Fruit fly (Drosophila melanogaster) whole organism, embryonic: ENCODE measurements around the gene ppk.
A peak's percentile ranks its signal among the peaks of the same experiment; 100 is the strongest.

ENCODE experiments used
- Abd-B ChIP-seq: fragments of 200-800 bp; sonication (Bioruptor generic); optimal IDR thresholded peaks from 2 replicates; lab custom pipeline; 2018; ENCODE audit warnings: missing biosample characterization, mild to moderate bottlenecking, missing genetic modification characterization, moderate library complexity
- Adf1 ChIP-seq: fragments of 200-800 bp; sonication (Bioruptor generic); IDR thresholded peaks from 2 replicates; pipeline ENCODE4 v1.3.6; 2022; ENCODE audit warnings: missing biosample characterization, missing genetic modification characterization
- Atf6 ChIP-seq: fragments of 200-800 bp; sonication (Bioruptor generic); IDR thresholded peaks from 2 replicates; pipeline ENCODE4 v1.3.6; 2022; ENCODE audit warnings: missing biosample characterization, missing genetic modification characterization
- Bgb ChIP-seq: fragments of 200-800 bp; sonication (Bioruptor generic); IDR thresholded peaks from 2 replicates; pipeline ENCODE4 v1.3.6; 2022; ENCODE audit warnings: missing biosample characterization, missing genetic modification characterization; ENCODE audit not compliant: partially characterized antibody
- CG10274 ChIP-seq: fragments of 200-800 bp; sonication (Bioruptor generic); optimal IDR thresholded peaks from 3 replicates; lab custom pipeline; 2017; ENCODE audit warnings: missing biosample characterization, mild to moderate bottlenecking, missing genetic modification characterization
- CG12071 ChIP-seq: fragments of 200-800 bp; sonication (Bioruptor generic); optimal IDR thresholded peaks from 3 replicates; lab custom pipeline; 2018; ENCODE audit warnings: missing biosample characterization, mild to moderate bottlenecking, missing genetic modification characterization
- CG12155 ChIP-seq: fragments of 200-800 bp; sonication (Bioruptor generic); optimal IDR thresholded peaks from 3 replicates; lab custom pipeline; 2016; ENCODE audit warnings: missing biosample characterization, missing genetic modification characterization
- CG13287 ChIP-seq: fragments of 200-800 bp; sonication (Bioruptor generic); IDR thresholded peaks from 2 replicates; pipeline ENCODE4 v1.3.6; 2022; ENCODE audit warnings: missing biosample characterization, missing genetic modification characterization; ENCODE audit not compliant: partially characterized antibody
- CG15479 ChIP-seq: fragments of 200-800 bp; sonication (Bioruptor generic); optimal IDR thresholded peaks from 3 replicates; lab custom pipeline; 2019; ENCODE audit warnings: missing biosample characterization, mild to moderate bottlenecking, missing genetic modification characterization, moderate library complexity
- CG16815 ChIP-seq: fragments of 200-800 bp; sonication (Bioruptor generic); optimal IDR thresholded peaks from 3 replicates; lab custom pipeline; 2017; ENCODE audit warnings: missing biosample characterization, mild to moderate bottlenecking, missing genetic modification characterization
- CG17328 ChIP-seq: fragments of 200-800 bp; sonication (Bioruptor generic); IDR thresholded peaks from 2 replicates; pipeline ENCODE4 v1.3.6; 2022; ENCODE audit warnings: missing biosample characterization, missing genetic modification characterization
- CG17361 ChIP-seq: fragments of 200-800 bp; sonication (Bioruptor generic); IDR thresholded peaks from 3 replicates; pipeline ENCODE4 v1.3.6; 2022; ENCODE audit warnings: missing biosample characterization, missing genetic modification characterization
- CG2199 ChIP-seq: fragments of 200-800 bp; sonication (Bioruptor generic); IDR thresholded peaks from 3 replicates; pipeline ENCODE4 v1.3.6; 2022; ENCODE audit warnings: missing biosample characterization, missing genetic modification characterization
- CG8290 ChIP-seq, 3 experiments: fragments of 200-800 bp; sonication (Bioruptor generic); optimal IDR thresholded peaks; 2 replicates each; lab custom pipeline; 2016 to 2019; ENCODE audit warnings: missing biosample characterization in 3 of 3, missing genetic modification characterization in 3 of 3, mild to moderate bottlenecking in 2 of 3, moderate library complexity in 1 of 3
- CTCF ChIP-seq: fragments of 200-800 bp; sonication (Bioruptor generic); optimal IDR thresholded peaks from 2 replicates; lab custom pipeline; 2017; ENCODE audit warnings: missing biosample characterization, mild to moderate bottlenecking, missing genetic modification characterization, moderate library complexity
- CrebB ChIP-seq: fragments of 200-800 bp; sonication (Bioruptor generic); optimal IDR thresholded peaks from 3 replicates; lab custom pipeline; 2018; ENCODE audit warnings: missing biosample characterization, mild to moderate bottlenecking, missing genetic modification characterization
- D ChIP-seq, 2 experiments: fragments of 200-800 bp in 1 of 2; fragments of >200 bp in 1 of 2; sonication (Bioruptor generic) in 1 of 2; optimal IDR thresholded peaks; 2 replicates in 1 of 2; 3 replicates in 1 of 2; lab custom pipeline; 2017; ENCODE audit warnings: mild to moderate bottlenecking in 1 of 2, missing biosample characterization in 1 of 2, missing genetic modification characterization in 1 of 2, missing genetic modification reagents in 1 of 2
- Dbx ChIP-seq: fragments of 200-800 bp; sonication (Bioruptor generic); IDR thresholded peaks from 3 replicates; pipeline ENCODE4 v1.3.6; 2022; ENCODE audit warnings: missing biosample characterization, missing genetic modification characterization
- Dll ChIP-seq: fragments of 200-800 bp; sonication (Bioruptor generic); IDR thresholded peaks from 4 replicates; pipeline ENCODE4 v1.3.6; 2022; ENCODE audit warnings: missing biosample characterization, missing genetic modification characterization; ENCODE audit not compliant: partially characterized antibody
- H15 ChIP-seq: fragments of 200-800 bp; sonication (Bioruptor generic); IDR thresholded peaks from 3 replicates; pipeline ENCODE4 v1.3.6; 2022; ENCODE audit warnings: missing biosample characterization, missing genetic modification characterization
- Hey ChIP-seq: fragments of 200-800 bp; sonication (Bioruptor generic); optimal IDR thresholded peaks from 3 replicates; lab custom pipeline; 2018; ENCODE audit warnings: missing biosample characterization, mild to moderate bottlenecking, missing genetic modification characterization
- HmgD ChIP-seq: fragments of 200-800 bp; sonication (Bioruptor generic); optimal IDR thresholded peaks from 3 replicates; lab custom pipeline; 2016; ENCODE audit warnings: missing biosample characterization, missing genetic modification characterization
- Hsf ChIP-seq: fragments of 200-800 bp; sonication (Bioruptor generic); optimal IDR thresholded peaks from 3 replicates; lab custom pipeline; 2016; ENCODE audit warnings: missing biosample characterization, missing genetic modification characterization
- Med ChIP-seq: fragments of 200-800 bp; sonication (Bioruptor generic); peaks from one replicate; lab custom pipeline; 2016; ENCODE audit warnings: missing biosample characterization, missing genetic modification characterization, mild to moderate bottlenecking, inconsistent platforms, moderate library complexity
- NK7.1 ChIP-seq: fragments of 200-800 bp; sonication (Bioruptor generic); optimal IDR thresholded peaks from 3 replicates; lab custom pipeline; 2016; ENCODE audit warnings: missing biosample characterization, missing genetic modification characterization
- Nf-YA ChIP-seq: fragments of 200-800 bp; sonication (Bioruptor generic); IDR thresholded peaks from 2 replicates; pipeline ENCODE4 v1.3.6; 2022; ENCODE audit warnings: missing biosample characterization, missing genetic modification characterization
- Nf-YB ChIP-seq: fragments of 200-800 bp; sonication (Bioruptor generic); optimal IDR thresholded peaks from 3 replicates; lab custom pipeline; 2019; ENCODE audit warnings: missing biosample characterization, mild to moderate bottlenecking, missing genetic modification characterization, moderate library complexity
- Rfx ChIP-seq: fragments of 200-800 bp; sonication (Bioruptor generic); IDR thresholded peaks from 2 replicates; pipeline ENCODE4 v1.3.6; 2022; ENCODE audit warnings: missing biosample characterization, missing genetic modification characterization
- Tbp ChIP-seq: fragments of >200 bp; optimal IDR thresholded peaks from 2 replicates; lab custom pipeline; 2018; ENCODE audit warnings: missing biosample characterization, missing genetic modification characterization
- Trl ChIP-seq, 3 experiments: fragments of >200 bp in 2 of 3; fragments of 200-800 bp in 1 of 3; sonication (Bioruptor generic) in 1 of 3; optimal IDR thresholded peaks; 2 replicates in 1 of 3; 3 replicates in 2 of 3; lab custom pipeline; 2016 to 2017; ENCODE audit warnings: missing biosample characterization in 1 of 3, missing genetic modification characterization in 1 of 3
- abd-A ChIP-seq: fragments of 200-800 bp; sonication (Bioruptor generic); optimal IDR thresholded peaks from 3 replicates; lab custom pipeline; 2019; ENCODE audit warnings: missing biosample characterization, mild to moderate bottlenecking, missing genetic modification characterization, moderate library complexity
- bowl ChIP-seq: fragments of 200-800 bp; sonication (Bioruptor generic); IDR thresholded peaks from 2 replicates; pipeline ENCODE4 v1.3.6; 2022; ENCODE audit warnings: missing biosample characterization, missing genetic modification characterization
- cg ChIP-seq: fragments of 200-800 bp; sonication (Bioruptor generic); optimal IDR thresholded peaks from 3 replicates; lab custom pipeline; 2019; ENCODE audit warnings: missing biosample characterization, mild to moderate bottlenecking, missing genetic modification characterization, moderate library complexity
- esg ChIP-seq: fragments of 200-800 bp; sonication (Bioruptor generic); conservative IDR thresholded peaks from 2 replicates; pipeline ENCODE4 v1.3.6; 2022; ENCODE audit warnings: missing biosample characterization, missing genetic modification characterization
- exex ChIP-seq: fragments of 200-800 bp; sonication (Bioruptor generic); optimal IDR thresholded peaks from 4 replicates; lab custom pipeline; 2018; ENCODE audit warnings: missing biosample characterization, mild to moderate bottlenecking, missing genetic modification characterization, moderate library complexity
- gsb-n ChIP-seq: fragments of 200-800 bp; sonication (Bioruptor generic); optimal IDR thresholded peaks from 3 replicates; lab custom pipeline; 2018; ENCODE audit warnings: missing biosample characterization, mild to moderate bottlenecking, missing genetic modification characterization
- inv ChIP-seq: fragments of 200-800 bp; sonication (Bioruptor generic); IDR thresholded peaks from 2 replicates; pipeline ENCODE4 v1.3.6; 2022; ENCODE audit warnings: missing biosample characterization, missing genetic modification characterization; ENCODE audit not compliant: partially characterized antibody
- nau ChIP-seq: fragments of 200-800 bp; sonication (Bioruptor generic); optimal IDR thresholded peaks from 3 replicates; lab custom pipeline; 2017; ENCODE audit warnings: missing biosample characterization, mild to moderate bottlenecking, missing genetic modification characterization, missing genetic modification reagents
- nerfin-2 ChIP-seq: fragments of 200-800 bp; sonication (Bioruptor generic); IDR thresholded peaks from 2 replicates; pipeline ENCODE4 v1.3.6; 2022; ENCODE audit warnings: missing biosample characterization, missing genetic modification characterization; ENCODE audit not compliant: partially characterized antibody
- ro ChIP-seq: fragments of 200-800 bp; sonication (Bioruptor generic); IDR thresholded peaks from 2 replicates; pipeline ENCODE4 v1.3.6; 2022; ENCODE audit warnings: missing biosample characterization, missing genetic modification characterization
- row ChIP-seq: fragments of 200-800 bp; sonication (Bioruptor generic); IDR thresholded peaks from 3 replicates; pipeline ENCODE4 v1.3.6; 2022; ENCODE audit warnings: missing biosample characterization, missing genetic modification characterization
- run ChIP-seq: fragments of 200-800 bp; sonication (Bioruptor generic); optimal IDR thresholded peaks from 3 replicates; lab custom pipeline; 2018; ENCODE audit warnings: missing biosample characterization, mild to moderate bottlenecking, missing genetic modification characterization
- sd ChIP-seq: fragments of 200-800 bp; sonication (Bioruptor generic); optimal IDR thresholded peaks from 3 replicates; lab custom pipeline; 2018; ENCODE audit warnings: missing biosample characterization, mild to moderate bottlenecking, missing genetic modification characterization, moderate library complexity
- sens ChIP-seq: fragments of 200-800 bp; sonication (Bioruptor generic); peaks from one replicate; lab custom pipeline; 2016; ENCODE audit warnings: missing biosample characterization, missing genetic modification characterization
- stwl ChIP-seq: fragments of 200-800 bp; sonication (Bioruptor generic); optimal IDR thresholded peaks from 3 replicates; lab custom pipeline; 2018; ENCODE audit warnings: missing biosample characterization, mild to moderate bottlenecking, missing genetic modification characterization, moderate library complexity
- sug ChIP-seq: fragments of 200-800 bp; optimal IDR thresholded peaks from 2 replicates; lab custom pipeline; 2019; ENCODE audit warnings: missing biosample characterization, mild to moderate bottlenecking, missing genetic modification characterization, moderate library complexity
- tin ChIP-seq: fragments of 200-800 bp; sonication (Bioruptor generic); optimal IDR thresholded peaks from 3 replicates; lab custom pipeline; 2016; ENCODE audit warnings: missing biosample characterization, missing genetic modification characterization
- twi ChIP-seq: fragments of 200-800 bp; optimal IDR thresholded peaks from 2 replicates; lab custom pipeline; 2019; ENCODE audit warnings: missing biosample characterization, mild to moderate bottlenecking, missing genetic modification characterization, moderate library complexity
- vvl ChIP-seq: fragments of 200-800 bp; sonication (Bioruptor generic); IDR thresholded peaks from 2 replicates; pipeline ENCODE4 v1.3.6; 2022; ENCODE audit warnings: missing biosample characterization, missing genetic modification characterization

Gene ppk

DNA sequence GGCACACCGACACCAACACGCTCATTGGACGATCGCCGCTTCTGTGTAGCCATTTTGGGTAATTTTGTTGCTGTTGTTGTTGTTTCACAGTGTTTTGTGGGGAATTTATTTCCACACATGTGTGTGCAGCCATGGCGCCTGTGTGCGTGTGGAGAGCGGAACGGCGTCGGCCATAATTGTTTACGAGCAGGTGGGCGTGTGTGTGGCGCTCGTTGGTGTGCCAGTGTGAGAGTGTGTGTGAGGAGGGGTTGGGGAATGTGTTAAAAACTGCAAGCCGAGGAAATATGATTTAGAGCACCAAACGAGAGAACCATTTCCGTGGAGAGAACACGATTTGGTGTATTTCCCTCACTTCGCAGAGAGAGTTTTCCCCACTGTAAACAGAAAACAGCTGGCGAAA, 29.4 kb upstream of the ppk start (continued):
- TF ChIP-seq CG8290 (GFP tag; optimal IDR thresholded peaks at IDR 0.05; lab: Kevin White, UChicago) (no peak), CG8290 (tag; optimal IDR thresholded peaks at IDR 0.05; lab: Kevin White, UChicago) (peak in 1 of 2 experiments; percentile 54), bowl (GFP tag; lab: Robert Waterston, UW) (no peak), esg (GFP tag; lab: Robert Waterston, UW) (no peak), nau (GFP tag; lab: Kevin White, UChicago) (peak; percentile 39), Atf6 (peak; percentile 39; the same call in 1 of the 2 replicates), row (GFP tag; lab: Robert Waterston, UW) (peak; percentile 7; the same call in 1 of the 3 replicates), tin (GFP tag; lab: Kevin White, UChicago) (no peak), Nf-YA (GFP tag; lab: Robert Waterston, UW) (peak; percentile 91), Adf1 (peak; percentile 78), abd-A (tag; lab: Kevin White, UChicago) (peak; percentile 97), CG17328 (GFP tag; lab: Robert Waterston, UW) (no peak), cg (peak; percentile 98), Dbx (GFP tag; lab: Robert Waterston, UW) (0 out of 3 replicates have a peak, but pooled peaks have one; percentile 28), HmgD (GFP tag; lab: Kevin White, UChicago) (peak; percentile 39), CG10274 (no peak), Abd-B (GFP tag; lab: Kevin White, UChicago) (peak; percentile 31), CG12071 (GFP tag; lab: Kevin White, UChicago) (peak; percentile 42), Nf-YB (GFP tag; lab: Kevin White, UChicago) (peak; percentile 98), Bgb (GFP tag; lab: Robert Waterston, UW) (peak; percentile 10; the same call in 1 of the 2 replicates), CrebB (tag; lab: Kevin White, UChicago) (no peak), CG16815 (no peak), CG12155 (GFP tag; lab: Kevin White, UChicago) (no peak), gsb-n (peak; percentile 11), inv (no peak), sug (tag; lab: Kevin White, UChicago) (peak; percentile 19), ro (no peak), CTCF (GFP tag; lab: Kevin White, UChicago) (peak; percentile 5), run (tag; lab: Kevin White, UChicago) (peak; percentile 53), Tbp (GFP tag; lab: Kevin White, UChicago) (no peak), CG2199 (0 out of 3 replicates have a peak, but pooled peaks have one; percentile 25), Trl (optimal IDR thresholded peaks at IDR 0.05; lab: Kevin White, UChicago) (peak; percentile 49 to 52), Trl (GFP tag; optimal IDR thresholded peaks at IDR 0.05; lab: Kevin White, UChicago) (no peak), twi (tag; lab: Kevin White, UChicago) (peak; percentile 88), sd (tag; lab: Kevin White, UChicago) (peak; percentile 94), CG15479 (GFP tag; lab: Kevin White, UChicago) (no peak), Hsf (GFP tag; lab: Kevin White, UChicago) (no peak), D (optimal IDR thresholded peaks at IDR 0.05; lab: Kevin White, UChicago) (no peak), D (GFP tag; optimal IDR thresholded peaks at IDR 0.05; lab: Kevin White, UChicago) (no peak), stwl (tag; lab: Kevin White, UChicago) (peak; percentile 37), Hey (tag; lab: Kevin White, UChicago) (peak; percentile 6), exex (tag; lab: Kevin White, UChicago) (peak; percentile 20), NK7.1 (GFP tag; lab: Kevin White, UChicago) (no peak), CG13287 (GFP tag; lab: Robert Waterston, UW) (peak; percentile 18; the same call in 1 of the 2 replicates), Med (peak; percentile 82), sens (GFP tag; lab: Kevin White, UChicago) (peak; percentile 41), CG17361 (GFP tag; lab: Robert Waterston, UW) (no peak), H15 (GFP tag; lab: Robert Waterston, UW) (no peak), nerfin-2 (GFP tag; lab: Robert Waterston, UW) (0 out of 2 replicates have a peak, but pooled peaks have one; percentile 11), vvl (GFP tag; lab: Robert Waterston, UW) (peak; percentile 71), Dll (GFP tag; lab: Robert Waterston, UW) (0 out of 4 replicates have a peak, but pooled peaks have one; percentile 12), Rfx (GFP tag; lab: Robert Waterston, UW) (peak; percentile 46)
